Worm (Caenorhabditis elegans): ENCODE data around the gene syp-2.

syp-2 gene

DNA sequence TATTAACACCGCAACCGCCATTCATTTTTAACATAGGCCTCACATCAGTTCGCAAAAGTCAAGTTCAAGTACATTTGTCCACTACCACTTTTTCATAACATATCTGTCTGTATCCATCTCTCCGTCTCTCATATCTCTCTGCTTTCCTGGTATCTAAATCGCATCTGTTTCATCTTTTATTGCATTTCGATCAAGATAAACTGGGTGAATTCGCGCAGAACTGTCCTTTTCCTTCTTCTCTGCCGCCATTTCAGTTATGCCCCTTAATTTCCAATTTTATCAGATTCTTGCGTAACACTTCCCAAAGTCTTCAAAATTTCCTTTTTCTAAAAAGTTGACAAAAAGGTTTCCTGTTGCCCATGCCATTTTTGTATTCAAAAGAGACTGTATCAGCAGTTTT, 13.0 kb upstream of the syp-2 start:
- TF ChIP-seq unc-62 (GFP tag; optimal IDR thresholded peaks at IDR 0.05 in 1 of 2) (peak in 1 of 2 experiments; percentile 83), unc-62 (tag; optimal IDR thresholded peaks at IDR 0.05) (no peak), nhr-28 (tag; optimal IDR thresholded peaks at IDR 0.05) (peak; percentile 22), set-16 (GFP tag; IDR thresholded peaks at IDR 0.05) (no peak)

DNA sequence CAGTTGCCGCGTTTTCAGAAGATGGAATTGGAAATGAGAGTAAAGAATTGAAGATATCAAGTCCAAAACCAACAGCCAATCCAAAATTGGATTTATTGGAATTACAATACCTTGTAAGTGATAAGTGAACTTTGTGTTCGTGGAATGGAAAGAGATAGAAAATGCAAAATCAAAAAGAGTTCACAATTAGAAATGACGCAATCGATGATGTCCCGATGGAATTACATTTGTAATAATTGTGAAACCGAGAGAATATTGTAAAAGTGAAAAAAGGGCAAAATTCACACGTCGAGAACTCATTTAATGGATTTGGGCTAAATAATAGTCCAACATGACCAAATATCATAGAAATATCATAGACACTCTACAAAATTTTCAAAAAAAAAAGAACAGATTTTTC, 11.1 kb upstream of the syp-2 start:
- no peak for TF ChIP-seq ama-1 (optimal IDR thresholded peaks at IDR 0.05)
- TF ChIP-seq F26F4.8 (GFP tag; conservative IDR thresholded peaks at IDR 0.05): no peak
- TF ChIP-seq F44E2.7 (GFP tag; IDR thresholded peaks at IDR 0.05): no peak
- TF ChIP-seq sdz-12 (GFP tag; optimal IDR thresholded peaks at IDR 0.05): no peak
- no peak for TF ChIP-seq skn-1 (tag; optimal IDR thresholded peaks at IDR 0.05)
- peak in 1 of 2 experiments; percentile 80 for TF ChIP-seq unc-62 (GFP tag; optimal IDR thresholded peaks at IDR 0.05 in 1 of 2)
- TF ChIP-seq unc-62 (tag; optimal IDR thresholded peaks at IDR 0.05): no peak
- TF ChIP-seq aha-1 (tag): peak; percentile 80
- TF ChIP-seq dmd-6 (GFP tag; IDR thresholded peaks at IDR 0.05): no peak

DNA sequence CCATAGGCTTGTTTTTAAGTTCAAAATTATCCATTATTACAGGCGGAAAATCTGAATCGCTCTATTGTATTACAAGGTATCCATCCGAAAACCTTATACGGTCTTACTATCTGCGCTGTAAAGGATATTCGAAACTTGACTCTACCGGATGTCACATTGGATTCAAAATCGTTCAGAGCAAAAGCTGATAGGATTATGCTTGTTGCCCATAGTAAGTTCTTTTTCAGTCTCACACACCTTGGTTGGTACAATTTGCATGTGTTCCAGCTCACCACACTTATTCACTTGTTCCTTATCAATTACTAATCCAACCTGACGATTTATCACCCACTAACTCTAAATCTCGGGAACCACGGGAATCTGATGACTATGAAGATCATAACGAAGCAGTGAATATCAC, 8.6 kb upstream of the syp-2 start:
- TF ChIP-seq unc-62 (GFP tag; optimal IDR thresholded peaks at IDR 0.05 in 1 of 2) (peak in 1 of 2 experiments; percentile 92), unc-62 (tag; optimal IDR thresholded peaks at IDR 0.05) (no peak), gei-8 (GFP tag; optimal IDR thresholded peaks at IDR 0.05) (no peak)

DNA sequence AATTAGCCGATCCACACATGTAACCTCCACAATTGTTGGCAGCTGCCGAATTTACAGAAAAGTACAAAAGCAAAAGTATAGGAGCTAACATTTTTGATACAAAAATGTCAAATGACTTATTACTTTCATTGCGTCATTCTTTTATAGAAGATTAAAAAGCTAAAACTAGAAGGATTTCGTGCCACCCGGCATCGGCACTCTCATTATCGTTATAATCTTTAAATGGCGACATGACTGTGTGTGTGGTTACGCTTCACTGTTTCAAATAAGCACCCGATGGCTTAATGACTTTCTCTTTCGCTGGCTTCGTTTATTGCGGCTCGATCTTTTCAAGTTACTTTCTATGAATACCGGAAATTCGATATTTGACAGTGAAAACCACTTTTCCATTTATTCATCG, 2.5 kb upstream of the syp-2 start, which contains the start of gene grl-1:
Gene grl-1, minus strand, starts transcription at position 101 of the 400 bp plus-strand sequence.
- TF ChIP-seq daf-12 (tag; optimal IDR thresholded peaks at IDR 0.05) (no peak), mxl-2 (GFP tag; conservative IDR thresholded peaks at IDR 0.05) (no peak), lsy-2 (tag; optimal IDR thresholded peaks at IDR 0.05) (no peak), lin-13 (GFP tag; optimal IDR thresholded peaks at IDR 0.05) (no peak), duxl-1 (tag; optimal IDR thresholded peaks at IDR 0.05; ENCODE audit: poor library complexity) (no peak), spr-1 (tag; optimal IDR thresholded peaks at IDR 0.05) (no peak), ceh-32 (tag; optimal IDR thresholded peaks at IDR 0.05; ENCODE audit: poor library complexity) (no peak), zip-11 (GFP tag; IDR thresholded peaks at IDR 0.05) (no peak), nhr-6 (tag; optimal IDR thresholded peaks at IDR 0.05) (no peak), skn-1 (tag; optimal IDR thresholded peaks at IDR 0.05) (no peak), rbr-2 (tag; optimal IDR thresholded peaks at IDR 0.05) (no peak), lir-3 (tag; optimal IDR thresholded peaks at IDR 0.05) (no peak), R02D3.7 (tag; optimal IDR thresholded peaks at IDR 0.05) (no peak), dmd-9 (GFP tag; IDR thresholded peaks at IDR 0.05) (no peak), nhr-48 (tag; optimal IDR thresholded peaks at IDR 0.05) (no peak)

DNA sequence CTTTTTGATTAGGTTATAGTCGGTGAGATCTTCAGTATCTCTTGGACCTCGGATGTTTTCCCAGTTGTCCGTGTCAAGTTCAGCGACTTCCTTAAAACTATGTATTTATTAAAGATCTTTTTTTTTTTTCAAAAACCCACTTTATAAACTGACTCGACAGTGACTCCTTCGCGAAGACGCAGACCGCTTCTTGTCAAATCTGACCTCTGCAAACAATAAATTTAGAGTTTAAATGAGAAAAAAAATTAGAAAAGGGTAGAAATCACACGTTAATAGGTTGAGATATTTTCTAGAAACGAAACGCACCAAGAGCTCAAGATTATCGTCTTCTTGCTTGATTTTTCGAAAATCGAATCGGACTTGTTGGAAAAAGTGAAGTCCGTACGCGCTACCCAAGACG, 513 bp upstream of the syp-2 start, which contains the start of gene C24G6.8:
Gene C24G6.8, minus strand, starts transcription at position 101 of the 400 bp plus-strand sequence.
- TF ChIP-seq lir-3 (tag; optimal IDR thresholded peaks at IDR 0.05) (no peak), ceh-32 (tag; optimal IDR thresholded peaks at IDR 0.05; ENCODE audit: poor library complexity) (no peak), unc-62 (GFP tag; optimal IDR thresholded peaks at IDR 0.05 in 1 of 2) (peak in 1 of 2 experiments; percentile 3), unc-62 (tag; optimal IDR thresholded peaks at IDR 0.05) (no peak)

DNA sequence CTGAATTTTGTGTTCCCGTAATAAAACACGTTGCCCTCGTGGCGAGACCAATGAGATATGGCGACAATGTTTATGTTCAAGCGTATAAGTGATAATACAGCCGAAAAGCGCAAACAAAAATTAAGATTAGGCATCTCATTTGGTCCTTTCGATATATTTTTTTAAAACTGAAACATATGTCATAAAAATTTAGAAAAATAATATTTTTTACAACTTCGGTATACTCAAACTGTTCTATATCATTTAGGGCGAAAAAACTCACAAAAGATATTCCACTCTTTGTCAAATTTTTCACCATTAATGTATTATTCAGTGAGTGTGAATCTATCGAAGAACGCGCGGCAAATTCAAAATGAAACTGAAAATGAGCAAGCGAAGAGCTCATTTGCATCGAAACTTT, 2.2 kb downstream of the syp-2 start, which contains the start of gene cft-1:
Gene cft-1, plus strand, starts transcription at position 301 of the 400 bp plus-strand sequence.
- TF ChIP-seq lin-29 (GFP tag; IDR thresholded peaks at IDR 0.05) (no peak), ceh-62 (tag; optimal IDR thresholded peaks at IDR 0.05) (no peak), rbr-2 (tag; optimal IDR thresholded peaks at IDR 0.05) (no peak), mxl-2 (GFP tag; conservative IDR thresholded peaks at IDR 0.05) (no peak), nhr-41 (GFP tag; IDR thresholded peaks at IDR 0.05) (no peak), zag-1 (tag; optimal IDR thresholded peaks at IDR 0.05) (no peak), lin-13 (GFP tag; optimal IDR thresholded peaks at IDR 0.05) (no peak), Y5F2A.4 (GFP tag; optimal IDR thresholded peaks at IDR 0.05) (no peak), zip-11 (GFP tag; IDR thresholded peaks at IDR 0.05) (no peak), skn-1 (tag; optimal IDR thresholded peaks at IDR 0.05) (no peak), madf-5 (GFP tag; IDR thresholded peaks at IDR 0.05) (no peak), ZK337.2 (GFP tag; IDR thresholded peaks at IDR 0.05) (no peak), D1046.2 (GFP tag; IDR thresholded peaks at IDR 0.05) (no peak), F37D6.2 (tag; optimal IDR thresholded peaks at IDR 0.05) (no peak), ZK546.5 (tag; optimal IDR thresholded peaks at IDR 0.05) (no peak), fkh-10 (GFP tag; optimal IDR thresholded peaks at IDR 0.05) (no peak)
